Worm (Caenorhabditis elegans) whole organism, young adult: ENCODE results near the gene ddl-2.

Experiments used
- B0035.1 ChIP-seq: sonication (generic microtip); optimal IDR thresholded peaks from 2 replicates; lab custom pipeline; 2016; ENCODE audit warnings: missing genetic modification characterization, mild to moderate bottlenecking, missing compliant biosample characterization, missing genotype, missing genetic modification reagents
- B0336.3 ChIP-seq: fragments of 200-800 bp; sonication (Bioruptor generic); IDR thresholded peaks from 2 replicates; pipeline ENCODE4 v1.3.6; 2022; ENCODE audit warnings: missing genetic modification characterization, missing compliant biosample characterization
- C17E4.6 ChIP-seq: fragments of 200-800 bp; sonication (Bioruptor generic); IDR thresholded peaks from 2 replicates; pipeline ENCODE4 v1.3.6; 2022; ENCODE audit warnings: missing genetic modification reagents, missing genetic modification characterization, missing compliant biosample characterization
- F23B12.7 ChIP-seq: sonication (generic microtip); optimal IDR thresholded peaks from 2 replicates; lab custom pipeline; 2017; ENCODE audit warnings: missing genetic modification characterization, mild to moderate bottlenecking, missing compliant biosample characterization, antibody characterized with exemption, moderate library complexity; ENCODE audit not compliant: insufficient read depth
- K11D2.4 ChIP-seq: fragments of 200-800 bp; sonication (Bioruptor generic); IDR thresholded peaks from 2 replicates; pipeline ENCODE4 v1.3.6; 2022; ENCODE audit warnings: missing genetic modification reagents, missing genetic modification characterization, missing compliant biosample characterization
- K12H6.12 ChIP-seq: fragments of 200-800 bp; sonication (Bioruptor generic); optimal IDR thresholded peaks from 2 replicates; lab custom pipeline; 2018; ENCODE audit warnings: mild to moderate bottlenecking, missing genetic modification characterization, missing compliant biosample characterization
- T07F8.4 ChIP-seq: sonication (generic microtip); optimal IDR thresholded peaks from 2 replicates; lab custom pipeline; 2016; ENCODE audit warnings: mild to moderate bottlenecking, missing genetic modification characterization, moderate library complexity, missing compliant biosample characterization
- Y95B8A.8 ChIP-seq: fragments of 200-800 bp; sonication (Bioruptor generic); IDR thresholded peaks from 2 replicates; pipeline ENCODE4 v1.3.6; 2022; ENCODE audit warnings: missing genetic modification reagents, missing genetic modification characterization, missing compliant biosample characterization
- akir-1 ChIP-seq: fragments of 200-800 bp; sonication (Bioruptor generic); optimal IDR thresholded peaks from 2 replicates; lab custom pipeline; 2018; ENCODE audit warnings: mild to moderate bottlenecking, missing genetic modification characterization, moderate library complexity, missing compliant biosample characterization
- cebp-1 ChIP-seq, 2 experiments: fragments of 200-800 bp in 1 of 2; sonication (Bioruptor generic) in 1 of 2; sonication (generic microtip) in 1 of 2; IDR thresholded peaks in 1 of 2; optimal IDR thresholded peaks in 1 of 2; 2 replicates each; pipeline versions ENCODE4 v1.3.6 to Lab custom; 2017 to 2022; ENCODE audit warnings: missing compliant biosample characterization in 2 of 2, missing genetic modification characterization in 2 of 2, mild to moderate bottlenecking in 1 of 2, missing genetic modification reagents in 1 of 2, moderate library complexity in 1 of 2
- ceh-58 ChIP-seq: fragments of 200-800 bp; sonication (Bioruptor generic); IDR thresholded peaks from 2 replicates; pipeline ENCODE4 v1.3.6; 2022; ENCODE audit warnings: missing genetic modification characterization, missing compliant biosample characterization
- die-1 ChIP-seq: sonication (generic microtip); optimal IDR thresholded peaks from 2 replicates; lab custom pipeline; 2016; ENCODE audit warnings: missing genotype, mild to moderate bottlenecking, missing genetic modification characterization, missing compliant biosample characterization
- ekl-4 ChIP-seq: fragments of 200-800 bp; sonication (Bioruptor generic); IDR thresholded peaks from 2 replicates; pipeline ENCODE4 v1.3.6; 2022; ENCODE audit warnings: missing genetic modification reagents, missing genetic modification characterization, missing compliant biosample characterization
- fkh-3 ChIP-seq: sonication (generic microtip); optimal IDR thresholded peaks from 2 replicates; lab custom pipeline; 2016; ENCODE audit warnings: mild to moderate bottlenecking, missing genetic modification characterization, missing compliant biosample characterization
- hlh-26 ChIP-seq: fragments of 200-800 bp; sonication (Bioruptor generic); conservative IDR thresholded peaks from 2 replicates; pipeline ENCODE4 v1.3.6; 2022; ENCODE audit warnings: missing genetic modification reagents, missing genetic modification characterization, missing compliant biosample characterization
- hmg-1.2 ChIP-seq: fragments of 200-800 bp; sonication (Bioruptor generic); IDR thresholded peaks from 2 replicates; pipeline ENCODE4 v1.3.6; 2022; ENCODE audit warnings: missing genetic modification reagents, missing genetic modification characterization, missing compliant biosample characterization
- hsf-1 ChIP-seq: fragments of 200-800 bp; sonication (Bioruptor generic); IDR thresholded peaks from 2 replicates; pipeline ENCODE4 v1.3.6; 2022; ENCODE audit warnings: missing genetic modification reagents, missing genetic modification characterization, missing compliant biosample characterization
- let-607 ChIP-seq, 2 experiments: fragments of 200-800 bp in 1 of 2; sonication (Bioruptor generic) in 1 of 2; sonication (generic microtip) in 1 of 2; optimal IDR thresholded peaks; 2 replicates each; lab custom pipeline; 2016 to 2018; ENCODE audit warnings: mild to moderate bottlenecking in 2 of 2, missing compliant biosample characterization in 2 of 2, missing genetic modification characterization in 2 of 2, moderate library complexity in 2 of 2, missing genotype in 1 of 2
- lin-35 ChIP-seq, 3 experiments: fragments of 150-350 bp in 2 of 3; sonication (generic microtip) in 1 of 3; optimal IDR thresholded peaks; 2 replicates each; lab custom pipeline; 2014 to 2018; ENCODE audit warnings: missing biosample characterization in 3 of 3, missing genetic modification characterization in 3 of 3, missing genetic modification reagents in 3 of 3
- lin-40 ChIP-seq: sonication (generic microtip); optimal IDR thresholded peaks from 2 replicates; lab custom pipeline; 2016; ENCODE audit warnings: missing genetic modification characterization, mild to moderate bottlenecking, missing compliant biosample characterization, missing genotype, missing genetic modification reagents
- lin-54 ChIP-seq: fragments of 200-800 bp; sonication (Bioruptor generic); optimal IDR thresholded peaks from 2 replicates; lab custom pipeline; 2018; ENCODE audit warnings: mild to moderate bottlenecking, missing genetic modification characterization, missing compliant biosample characterization
- lir-1 ChIP-seq: fragments of 200-800 bp; sonication (Bioruptor generic); conservative IDR thresholded peaks from 2 replicates; pipeline ENCODE4 v1.3.6; 2022; ENCODE audit warnings: missing genetic modification reagents, missing genetic modification characterization, missing compliant biosample characterization
- lsl-1 ChIP-seq: fragments of 200-800 bp; sonication (Bioruptor generic); optimal IDR thresholded peaks from 2 replicates; lab custom pipeline; 2018; ENCODE audit warnings: mild to moderate bottlenecking, missing genetic modification characterization, moderate library complexity, missing compliant biosample characterization
- madf-10 ChIP-seq: sonication (generic microtip); optimal IDR thresholded peaks from 2 replicates; lab custom pipeline; 2016; ENCODE audit warnings: mild to moderate bottlenecking, missing genetic modification characterization, missing compliant biosample characterization
- madf-6 ChIP-seq: fragments of 200-800 bp; sonication (Bioruptor generic); IDR thresholded peaks from 2 replicates; pipeline ENCODE4 v1.3.6; 2022; ENCODE audit warnings: missing genetic modification reagents, missing genetic modification characterization, missing compliant biosample characterization
- mcd-1 ChIP-seq: fragments of 200-800 bp; sonication (Bioruptor generic); IDR thresholded peaks from 2 replicates; pipeline ENCODE4 v1.3.6; 2022; ENCODE audit warnings: missing genetic modification reagents, missing genetic modification characterization, missing compliant biosample characterization
- mel-28 ChIP-seq: sonication (generic microtip); optimal IDR thresholded peaks from 2 replicates; lab custom pipeline; 2016; ENCODE audit warnings: borderline replicate concordance, mild to moderate bottlenecking, missing genetic modification characterization, missing compliant biosample characterization
- nfya-1 ChIP-seq: sonication (generic microtip); optimal IDR thresholded peaks from 2 replicates; lab custom pipeline; 2017; ENCODE audit warnings: antibody characterized with exemption, missing compliant biosample characterization, missing genetic modification characterization, borderline replicate concordance; ENCODE audit not compliant: insufficient read depth
- nhr-120 ChIP-seq: fragments of 200-800 bp; sonication (Bioruptor generic); IDR thresholded peaks from 2 replicates; pipeline ENCODE4 v1.3.6; 2022; ENCODE audit warnings: missing genetic modification characterization, missing compliant biosample characterization
- nhr-80 ChIP-seq: sonication (generic microtip); optimal IDR thresholded peaks from 2 replicates; lab custom pipeline; 2016; ENCODE audit warnings: missing genetic modification characterization, missing compliant biosample characterization
- nhr-90 ChIP-seq: sonication (generic microtip); optimal IDR thresholded peaks from 2 replicates; lab custom pipeline; 2016; ENCODE audit warnings: missing genotype, mild to moderate bottlenecking, missing genetic modification characterization, missing compliant biosample characterization
- pha-4 ChIP-seq: fragments of 150-350 bp; sonication (generic microtip); optimal IDR thresholded peaks from 2 replicates; lab custom pipeline; 2014; ENCODE audit warnings: missing biosample characterization, missing genetic modification reagents, missing genetic modification characterization
- rcor-1 ChIP-seq: fragments of 200-800 bp; sonication (Bioruptor generic); IDR thresholded peaks from 2 replicates; pipeline ENCODE4 v1.3.6; 2022; ENCODE audit warnings: missing genetic modification reagents, missing genetic modification characterization, missing compliant biosample characterization
- rec-8 ChIP-seq, 2 experiments: sonication (generic microtip); optimal IDR thresholded peaks; 2 replicates each; lab custom pipeline; 2016; ENCODE audit warnings: mild to moderate bottlenecking in 2 of 2, missing genetic modification characterization in 2 of 2, missing genetic modification reagents in 2 of 2, missing genotype in 2 of 2, missing biosample characterization in 1 of 2, missing compliant biosample characterization in 1 of 2, moderate library complexity in 1 of 2
- snpc-1.3 ChIP-seq: sonication (generic microtip); optimal IDR thresholded peaks from 2 replicates; lab custom pipeline; 2017; ENCODE audit warnings: missing genetic modification characterization, mild to moderate bottlenecking, missing compliant biosample characterization, antibody characterized with exemption, moderate library complexity, missing genotype, missing genetic modification reagents; ENCODE audit not compliant: insufficient read depth
- snpc-3.4 ChIP-seq: sonication (generic microtip); optimal IDR thresholded peaks from 2 replicates; lab custom pipeline; 2017; ENCODE audit warnings: missing genetic modification characterization, mild to moderate bottlenecking, missing compliant biosample characterization, antibody characterized with exemption, moderate library complexity, missing genotype, missing genetic modification reagents
- snpc-4 ChIP-seq, 5 experiments: fragments of 150-350 bp in 1 of 5; sonication (generic microtip) in 4 of 5; optimal IDR thresholded peaks; 2 replicates each; lab custom pipeline; 2014 to 2018; ENCODE audit warnings: missing genetic modification characterization in 5 of 5, missing biosample characterization in 3 of 5, antibody characterized with exemption in 2 of 5, mild to moderate bottlenecking in 2 of 5, missing compliant biosample characterization in 2 of 5, missing genotype in 2 of 5, moderate library complexity in 2 of 5, missing genetic modification reagents in 1 of 5
- tbp1 ChIP-seq: fragments of 200-800 bp; sonication (Bioruptor generic); optimal IDR thresholded peaks from 2 replicates; lab custom pipeline; 2018; ENCODE audit warnings: mild to moderate bottlenecking, missing genetic modification characterization, missing compliant biosample characterization
- unc-62 ChIP-seq: fragments of 150-350 bp; optimal IDR thresholded peaks from 2 replicates; lab custom pipeline; 2014; ENCODE audit warnings: missing biosample characterization, missing genetic modification reagents, missing genetic modification characterization
- zim-3 ChIP-seq: sonication (generic microtip); optimal IDR thresholded peaks from 2 replicates; lab custom pipeline; 2017; ENCODE audit warnings: mild to moderate bottlenecking, missing genetic modification characterization, moderate library complexity, missing compliant biosample characterization
- ztf-28 ChIP-seq: fragments of 200-800 bp; sonication (Bioruptor generic); IDR thresholded peaks from 2 replicates; pipeline ENCODE4 v1.3.6; 2022; ENCODE audit warnings: missing genetic modification reagents, missing genetic modification characterization, missing compliant biosample characterization

Gene ddl-2

DNA sequence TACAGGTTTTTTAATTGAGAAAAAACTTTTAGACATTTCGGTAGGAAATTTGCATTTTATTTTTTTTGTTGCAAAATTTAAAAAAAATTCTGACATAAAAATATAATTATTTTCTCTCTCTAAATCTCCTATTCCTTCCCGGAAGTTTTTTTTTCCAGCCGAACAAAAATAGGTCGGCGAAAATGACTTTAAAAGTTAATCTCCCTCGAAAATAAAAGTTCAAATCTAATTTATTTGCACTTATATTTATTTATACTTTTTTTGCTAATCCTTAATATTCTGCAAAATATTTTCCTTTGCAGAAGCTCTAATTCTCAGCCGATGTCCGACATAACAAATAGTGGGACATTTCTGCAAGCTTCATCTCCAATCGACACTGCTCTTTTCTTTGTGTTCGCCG is 45.9 kb downstream of the ddl-2 start, which contains the start of gene F45H10.5:
TSS of gene F45H10.5 (plus strand) at position 301 of the 400 bp plus-strand sequence.
- TF ChIP-seq hsf-1, result no peak
- TF ChIP-seq let-607 (tag; optimal IDR thresholded peaks at IDR 0.05; lab: Kevin White, UChicago), result no peak
- no peak for TF ChIP-seq zim-3
- no peak for TF ChIP-seq hlh-26
- TF ChIP-seq lin-54 (GFP tag; lab: Kevin White, UChicago), result no peak
- no peak for TF ChIP-seq tbp1 (GFP tag; lab: Kevin White, UChicago)
- TF ChIP-seq madf-10 (tag; lab: Kevin White, UChicago), result no peak
- TF ChIP-seq madf-6 (GFP tag; lab: Robert Waterston, UW), result no peak
- no peak for TF ChIP-seq nfya-1 (tag; lab: Kevin White, UChicago)
- no peak for TF ChIP-seq die-1
- TF ChIP-seq B0336.3, result no peak
- no peak for TF ChIP-seq Y95B8A.8 (GFP tag; lab: Robert Waterston, UW)
- no peak for TF ChIP-seq F23B12.7 (tag; lab: Kevin White, UChicago)
- no peak for TF ChIP-seq lin-40
- TF ChIP-seq B0035.1 (tag; lab: Kevin White, UChicago), result no peak
- TF ChIP-seq unc-62, result no peak
- no peak for TF ChIP-seq nhr-120 (GFP tag; lab: Robert Waterston, UW)

DNA sequence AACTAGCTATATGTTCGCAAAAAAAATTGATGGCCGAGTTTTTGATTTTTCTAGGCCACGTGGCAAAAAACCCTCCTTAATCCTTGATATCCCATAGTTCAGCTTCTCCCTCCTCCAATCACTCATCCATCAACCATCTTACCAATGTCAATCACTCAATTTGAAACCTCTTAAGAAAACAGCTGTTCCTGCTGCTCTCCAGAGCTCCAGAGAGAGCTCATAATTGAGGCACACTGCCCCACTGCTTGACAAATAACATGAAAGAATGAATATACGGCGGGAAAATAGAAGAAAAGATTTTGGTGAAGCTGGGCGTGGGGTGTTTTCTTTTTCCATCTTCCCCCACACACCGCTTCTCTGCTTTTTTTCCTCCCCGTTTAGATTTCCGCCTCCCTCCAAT is 46.9 kb downstream of the ddl-2 start:
- TF ChIP-seq C17E4.6, result no peak
- no peak for TF ChIP-seq lsl-1
- TF ChIP-seq ekl-4 (GFP tag; lab: Robert Waterston, UW), result no peak
- TF ChIP-seq K12H6.12, result no peak

DNA sequence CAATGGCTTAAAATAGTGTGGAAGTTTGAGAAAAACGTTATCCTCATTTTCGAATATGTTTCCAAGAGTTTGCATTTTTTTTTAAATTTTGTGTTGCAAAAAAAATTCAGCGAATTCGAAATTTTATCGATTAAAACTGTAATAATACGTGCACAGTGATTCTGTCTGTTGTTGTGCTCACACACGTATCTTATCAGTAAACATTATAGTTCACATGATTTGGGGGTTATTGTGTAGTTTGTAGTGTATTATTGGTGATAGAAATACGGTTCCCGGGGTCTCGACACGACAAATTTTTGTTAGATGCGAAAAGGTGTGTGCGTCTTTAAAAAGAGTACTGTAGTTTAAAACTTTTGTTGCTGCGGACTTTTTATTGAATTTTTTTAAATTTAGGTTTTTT is 51.7 kb downstream of the ddl-2 start, which contains the start of gene drr-1:
TSS of gene drr-1 (minus strand) at position 183 of the 400 bp plus-strand sequence.
- no peak for TF ChIP-seq K11D2.4 (GFP tag; lab: Robert Waterston, UW)
- TF ChIP-seq nhr-80, result peak; percentile 38
- no peak for TF ChIP-seq akir-1 (GFP tag; lab: Kevin White, UChicago)
- TF ChIP-seq pha-4 (tag; lab: Kevin White, UChicago), result no peak
- no peak for TF ChIP-seq ekl-4 (GFP tag; lab: Robert Waterston, UW)
- TF ChIP-seq snpc-1.3 (tag; lab: Kevin White, UChicago), result no peak
- no peak for TF ChIP-seq fkh-3 (tag; lab: Kevin White, UChicago)
- no peak for TF ChIP-seq madf-6 (GFP tag; lab: Robert Waterston, UW)

DNA sequence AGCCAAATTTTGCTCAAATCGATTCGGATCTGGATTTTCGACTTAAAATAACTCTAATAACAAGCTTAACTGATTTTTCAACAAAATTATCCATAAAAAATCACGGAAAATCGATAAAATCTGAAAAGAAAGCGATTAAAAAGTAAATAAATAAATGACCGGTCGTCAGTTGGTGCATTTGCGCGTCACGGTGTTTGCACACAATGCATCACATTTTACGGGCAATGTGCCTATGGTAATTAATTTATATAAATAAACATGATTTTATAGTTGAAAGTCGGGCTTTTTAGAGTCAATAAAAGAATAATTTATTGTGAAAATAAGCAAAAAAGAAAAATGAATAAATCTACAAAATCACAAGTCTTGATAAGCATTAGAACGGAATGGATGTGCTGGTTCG is 52.7 kb downstream of the ddl-2 start:
- TF ChIP-seq lsl-1, result peak; percentile 75
- TF ChIP-seq mcd-1 (GFP tag; lab: Robert Waterston, UW), result peak; percentile 26; the same call in 1 of the 2 replicates
- TF ChIP-seq madf-6 (GFP tag; lab: Robert Waterston, UW), result peak; percentile 65
- no peak for TF ChIP-seq T07F8.4 (tag; lab: Kevin White, UChicago)
- no peak for TF ChIP-seq fkh-3 (tag; lab: Kevin White, UChicago)
- TF ChIP-seq lin-54 (GFP tag; lab: Kevin White, UChicago), result peak; percentile 33
- 0 out of 2 replicates have a peak, but pooled peaks have one; percentile 12 for TF ChIP-seq hmg-1.2 (GFP tag; lab: Robert Waterston, UW)
- no peak for TF ChIP-seq lir-1 (GFP tag; lab: Robert Waterston, UW)
- no peak for TF ChIP-seq ceh-58 (GFP tag; lab: Robert Waterston, UW)
- peak in 1 of 3 experiments; percentile 8 for TF ChIP-seq lin-35 (GFP tag; optimal IDR thresholded peaks at IDR 0.05; lab: Kevin White, UChicago)
- TF ChIP-seq snpc-4 (GFP tag; optimal IDR thresholded peaks at IDR 0.05; lab: Kevin White, UChicago), result no peak
- peak in 1 of 4 experiments; percentile 31 for TF ChIP-seq snpc-4 (tag; optimal IDR thresholded peaks at IDR 0.05; lab: Kevin White, UChicago)
- TF ChIP-seq rcor-1 (GFP tag; lab: Robert Waterston, UW), result no peak
- TF ChIP-seq snpc-1.3 (tag; lab: Kevin White, UChicago), result no peak
- no peak for TF ChIP-seq rec-8 (tag; optimal IDR thresholded peaks at IDR 0.05; lab: Kevin White, UChicago)
- no peak for TF ChIP-seq akir-1 (GFP tag; lab: Kevin White, UChicago)
- TF ChIP-seq ztf-28 (GFP tag; lab: Robert Waterston, UW), result no peak
- no peak for TF ChIP-seq mel-28 (tag; lab: Kevin White, UChicago)
- no peak for TF ChIP-seq cebp-1 (GFP tag; IDR thresholded peaks at IDR 0.05; lab: Robert Waterston, UW)
- peak; percentile 10 for TF ChIP-seq cebp-1 (tag; optimal IDR thresholded peaks at IDR 0.05; lab: Kevin White, UChicago)
- TF ChIP-seq snpc-3.4 (tag; lab: Kevin White, UChicago), result peak; percentile 9
- no peak for TF ChIP-seq B0336.3
- no peak for TF ChIP-seq nhr-90 (tag; lab: Kevin White, UChicago)
